Worm (Caenorhabditis elegans) whole organism, late embryonic: ENCODE data around the gene taf-12.

ENCODE experiments used
- C08G9.2 ChIP-seq: sonication (generic microtip); optimal IDR thresholded peaks from 2 replicates; lab custom pipeline; 2016; ENCODE audit warnings: mild to moderate bottlenecking, missing genetic modification characterization, moderate library complexity, missing compliant biosample characterization
- F13H6.1 ChIP-seq: sonication (generic microtip); optimal IDR thresholded peaks from 2 replicates; lab custom pipeline; 2016; ENCODE audit warnings: missing genetic modification characterization, missing compliant biosample characterization
- K09A11.1 ChIP-seq: sonication (generic microtip); optimal IDR thresholded peaks from 2 replicates; lab custom pipeline; 2017; ENCODE audit warnings: antibody characterized with exemption, mild to moderate bottlenecking, missing genetic modification characterization, missing compliant biosample characterization; ENCODE audit not compliant: insufficient read depth
- ahr-1 ChIP-seq: sonication (generic microtip); optimal IDR thresholded peaks from 2 replicates; lab custom pipeline; 2016; ENCODE audit warnings: missing genetic modification characterization, missing compliant biosample characterization
- ceh-18 ChIP-seq: sonication (generic microtip); optimal IDR thresholded peaks from 2 replicates; lab custom pipeline; 2016; ENCODE audit warnings: missing genetic modification characterization, missing compliant biosample characterization
- ceh-19 ChIP-seq: fragments of 200-800 bp; sonication (Bioruptor generic); optimal IDR thresholded peaks from 2 replicates; lab custom pipeline; 2018; ENCODE audit warnings: mild to moderate bottlenecking, missing genetic modification characterization, missing compliant biosample characterization
- ceh-24 ChIP-seq: sonication (generic microtip); optimal IDR thresholded peaks from 2 replicates; lab custom pipeline; 2016; ENCODE audit warnings: mild to moderate bottlenecking, missing genetic modification characterization, missing compliant biosample characterization
- ceh-34 ChIP-seq: sonication (generic microtip); optimal IDR thresholded peaks from 2 replicates; lab custom pipeline; 2016; ENCODE audit warnings: mild to moderate bottlenecking, missing genetic modification characterization, missing compliant biosample characterization
- ceh-45 ChIP-seq: fragments of 200-800 bp; sonication (Bioruptor generic); IDR thresholded peaks from 2 replicates; pipeline ENCODE4 v1.3.6; 2022; ENCODE audit warnings: missing genetic modification reagents, missing genetic modification characterization, missing compliant biosample characterization
- ceh-48 ChIP-seq: sonication (generic microtip); optimal IDR thresholded peaks from 2 replicates; lab custom pipeline; 2016; ENCODE audit warnings: missing genetic modification characterization, inconsistent platforms, missing compliant biosample characterization
- ceh-9 ChIP-seq: sonication (generic microtip); optimal IDR thresholded peaks from 2 replicates; lab custom pipeline; 2016; ENCODE audit warnings: mild to moderate bottlenecking, missing genetic modification characterization, inconsistent platforms, missing compliant biosample characterization
- elt-2 ChIP-seq: sonication (generic microtip); optimal IDR thresholded peaks from 2 replicates; lab custom pipeline; 2016; ENCODE audit warnings: missing genetic modification reagents, missing genetic modification characterization, missing compliant biosample characterization
- elt-4 ChIP-seq: sonication (generic microtip); optimal IDR thresholded peaks from 2 replicates; lab custom pipeline; 2016; ENCODE audit warnings: missing genetic modification characterization, missing compliant biosample characterization
- eyg-1 ChIP-seq: sonication (generic microtip); optimal IDR thresholded peaks from 2 replicates; lab custom pipeline; 2016; ENCODE audit warnings: missing genotype, missing genetic modification characterization, missing compliant biosample characterization
- fax-1 ChIP-seq: sonication (generic microtip); optimal IDR thresholded peaks from 2 replicates; lab custom pipeline; 2016; ENCODE audit warnings: missing genotype, missing genetic modification characterization, missing compliant biosample characterization
- gmeb-2 ChIP-seq: sonication (generic microtip); optimal IDR thresholded peaks from 2 replicates; lab custom pipeline; 2016; ENCODE audit warnings: missing genetic modification characterization, inconsistent platforms, missing compliant biosample characterization
- hlh-13 ChIP-seq: fragments of 200-800 bp; sonication (Bioruptor generic); optimal IDR thresholded peaks from 2 replicates; lab custom pipeline; 2018; ENCODE audit warnings: mild to moderate bottlenecking, missing genetic modification characterization, missing compliant biosample characterization
- hlh-15 ChIP-seq: sonication (generic microtip); optimal IDR thresholded peaks from 2 replicates; lab custom pipeline; 2016; ENCODE audit warnings: missing genetic modification characterization, missing compliant biosample characterization
- hlh-30 ChIP-seq: sonication (generic microtip); optimal IDR thresholded peaks from 2 replicates; lab custom pipeline; 2017; ENCODE audit warnings: antibody characterized with exemption, missing genetic modification characterization, missing compliant biosample characterization; ENCODE audit not compliant: insufficient read depth
- hlh-6 ChIP-seq: sonication (generic microtip); optimal IDR thresholded peaks from 2 replicates; lab custom pipeline; 2016; ENCODE audit warnings: missing genotype, missing genetic modification characterization, missing compliant biosample characterization
- hlh-8 ChIP-seq: sonication (generic microtip); optimal IDR thresholded peaks from 2 replicates; lab custom pipeline; 2016; ENCODE audit warnings: missing genotype, missing genetic modification characterization, missing compliant biosample characterization
- lim-6 ChIP-seq: sonication (generic microtip); optimal IDR thresholded peaks from 2 replicates; lab custom pipeline; 2016; ENCODE audit warnings: missing genetic modification characterization, missing compliant biosample characterization
- nfya-1 ChIP-seq: sonication (generic microtip); optimal IDR thresholded peaks from 2 replicates; lab custom pipeline; 2017; ENCODE audit warnings: missing genetic modification characterization, mild to moderate bottlenecking, missing compliant biosample characterization, antibody characterized with exemption, moderate library complexity
- nhr-11 ChIP-seq: fragments of 150-350 bp; optimal IDR thresholded peaks from 2 replicates; lab custom pipeline; 2014; ENCODE audit warnings: missing biosample characterization, missing genetic modification characterization
- pqm-1 ChIP-seq: sonication (generic microtip); optimal IDR thresholded peaks from 2 replicates; lab custom pipeline; 2016; ENCODE audit warnings: missing genetic modification characterization, missing compliant biosample characterization
- ref-2 ChIP-seq: sonication (generic microtip); optimal IDR thresholded peaks from 2 replicates; lab custom pipeline; 2016; ENCODE audit warnings: missing genetic modification characterization, missing compliant biosample characterization
- rnt-1 ChIP-seq: sonication (generic microtip); optimal IDR thresholded peaks from 2 replicates; lab custom pipeline; 2016; ENCODE audit warnings: missing genetic modification characterization, missing compliant biosample characterization
- sdc-2 ChIP-seq: sonication (generic microtip); optimal IDR thresholded peaks from 2 replicates; lab custom pipeline; 2016; ENCODE audit warnings: missing genotype, missing genetic modification characterization, missing compliant biosample characterization
- sox-4 ChIP-seq: sonication (generic microtip); optimal IDR thresholded peaks from 2 replicates; lab custom pipeline; 2017; ENCODE audit warnings: mild to moderate bottlenecking, missing genetic modification characterization, inconsistent platforms, missing compliant biosample characterization
- syd-9 ChIP-seq: sonication (generic microtip); optimal IDR thresholded peaks from 2 replicates; lab custom pipeline; 2016; ENCODE audit warnings: mild to moderate bottlenecking, missing genetic modification characterization, moderate library complexity, missing compliant biosample characterization
- unc-3 ChIP-seq, 2 experiments: fragments of 200-800 bp in 1 of 2; sonication (Bioruptor generic) in 1 of 2; sonication (generic microtip) in 1 of 2; conservative IDR thresholded peaks in 1 of 2; optimal IDR thresholded peaks in 1 of 2; 2 replicates each; pipeline versions ENCODE4 v1.3.6 to Lab custom; 2016 to 2022; ENCODE audit warnings: missing compliant biosample characterization in 2 of 2, missing genetic modification characterization in 2 of 2, missing genetic modification reagents in 1 of 2
- unc-55 ChIP-seq: sonication (generic microtip); optimal IDR thresholded peaks from 2 replicates; lab custom pipeline; 2017; ENCODE audit warnings: missing biosample characterization, missing genetic modification reagents, missing genetic modification characterization
- unc-86 ChIP-seq: sonication (generic microtip); optimal IDR thresholded peaks from 2 replicates; lab custom pipeline; 2016; ENCODE audit warnings: missing genetic modification characterization, missing compliant biosample characterization
- zip-5 ChIP-seq: sonication (generic microtip); optimal IDR thresholded peaks from 2 replicates; lab custom pipeline; 2016; ENCODE audit warnings: missing genetic modification characterization, missing compliant biosample characterization
- ztf-16 ChIP-seq: sonication (generic microtip); optimal IDR thresholded peaks from 2 replicates; lab custom pipeline; 2017; ENCODE audit warnings: missing genetic modification characterization, missing compliant biosample characterization

taf-12 gene

ce11 chrIII:11843007-11843406 is 26.1 kb downstream of the taf-12 start:
- TF ChIP-seq elt-4 (peak; percentile 40), ceh-45 (GFP tag; lab: Robert Waterston, UW) (no peak)

- TF ChIP-seq zip-5 (no peak), hlh-15 (tag; lab: Kevin White, UChicago) (no peak), K09A11.1 (tag; lab: Kevin White, UChicago) (no peak), hlh-8 (tag; lab: Kevin White, UChicago) (no peak), ceh-34 (tag; lab: Kevin White, UChicago) (no peak), ahr-1 (no peak), unc-86 (no peak)
These were observed 27.4 kb downstream of the taf-12 start for ce11 chrIII:11841728-11842127.

ce11 chrIII:11836734-11837133 is 32.3 kb downstream of the taf-12 start:
- no peak for TF ChIP-seq eyg-1 (tag; lab: Kevin White, UChicago)
- no peak for TF ChIP-seq rnt-1 (tag; lab: Kevin White, UChicago)
- TF ChIP-seq nhr-11 (tag; lab: Kevin White, UChicago), result no peak
- TF ChIP-seq ceh-24, result no peak
- TF ChIP-seq lim-6 (tag; lab: Kevin White, UChicago), result no peak
- no peak for TF ChIP-seq ceh-19 (GFP tag; lab: Kevin White, UChicago)
- no peak for TF ChIP-seq hlh-30 (tag; lab: Kevin White, UChicago)
- no peak for TF ChIP-seq syd-9
- no peak for TF ChIP-seq sox-4 (tag; lab: Kevin White, UChicago)
- no peak for TF ChIP-seq sdc-2 (tag; lab: Kevin White, UChicago)

- no peak for TF ChIP-seq unc-3 (GFP tag; conservative IDR thresholded peaks at IDR 0.05; lab: Robert Waterston, UW)
- TF ChIP-seq unc-3 (tag; optimal IDR thresholded peaks at IDR 0.05; lab: Kevin White, UChicago), result no peak
- TF ChIP-seq hlh-15 (tag; lab: Kevin White, UChicago), result no peak
- no peak for TF ChIP-seq hlh-13
- no peak for TF ChIP-seq ceh-9 (tag; lab: Kevin White, UChicago)
- TF ChIP-seq ceh-18, result no peak
- no peak for TF ChIP-seq ref-2 (tag; lab: Kevin White, UChicago)
- TF ChIP-seq C08G9.2, result no peak
- no peak for TF ChIP-seq gmeb-2 (tag; lab: Kevin White, UChicago)
- no peak for TF ChIP-seq elt-2 (tag; lab: Kevin White, UChicago)
- TF ChIP-seq ahr-1, result no peak
- TF ChIP-seq hlh-8 (tag; lab: Kevin White, UChicago), result no peak
- TF ChIP-seq eyg-1 (tag; lab: Kevin White, UChicago), result no peak
- TF ChIP-seq, all 69 proteins: peak for 0
These were observed 33.0 kb downstream of the taf-12 start for ce11 chrIII:11836054-11836453.

- TF ChIP-seq hlh-15 (tag; lab: Kevin White, UChicago), result no peak
- no peak for TF ChIP-seq ceh-48 (tag; lab: Kevin White, UChicago)
- TF ChIP-seq ztf-16, result no peak
- TF ChIP-seq pqm-1 (tag; lab: Kevin White, UChicago), result no peak
- TF ChIP-seq nfya-1 (tag; lab: Kevin White, UChicago), result no peak
- TF ChIP-seq unc-55 (GFP tag; lab: Kevin White, UChicago), result no peak
- TF ChIP-seq ahr-1, result no peak
- no peak for TF ChIP-seq ceh-34 (tag; lab: Kevin White, UChicago)
- no peak for TF ChIP-seq hlh-6 (tag; lab: Kevin White, UChicago)
- no peak for TF ChIP-seq eyg-1 (tag; lab: Kevin White, UChicago)
- TF ChIP-seq sox-4 (tag; lab: Kevin White, UChicago), result no peak
- no peak for TF ChIP-seq ceh-24
- no peak for TF ChIP-seq fax-1 (tag; lab: Kevin White, UChicago)
- TF ChIP-seq F13H6.1 (tag; lab: Kevin White, UChicago), result no peak
- TF ChIP-seq lim-6 (tag; lab: Kevin White, UChicago), result no peak
These were observed 34.3 kb downstream of the taf-12 start for ce11 chrIII:11834783-11835182.
